Fruit fly (Drosophila melanogaster): ENCODE data around the gene Bet5.

The Bet5 gene

DNA sequence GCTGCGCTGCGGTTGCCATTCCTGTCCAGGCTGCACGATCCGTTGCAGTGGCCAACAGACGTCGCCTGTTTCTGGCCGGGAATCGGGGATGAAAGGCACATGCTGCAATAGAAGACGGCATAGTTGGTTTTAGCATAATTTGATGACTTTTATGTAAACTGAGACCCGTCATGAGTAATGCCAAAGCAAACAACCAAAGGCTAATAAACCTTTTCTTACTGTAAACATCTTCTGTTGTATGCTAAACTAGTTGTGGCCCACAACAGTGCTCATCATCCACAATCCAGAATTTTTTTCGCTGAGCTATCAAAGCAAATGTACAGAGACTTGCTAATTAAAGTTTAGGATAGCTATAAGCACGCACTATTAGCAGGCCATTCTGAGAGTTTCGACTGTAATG, 18.8 kb downstream of the Bet5 start:
- no peak for TF ChIP-seq lz (GFP tag; optimal IDR thresholded peaks at IDR 0.05)
- peak; percentile 85 for TF ChIP-seq fkh (GFP tag; optimal IDR thresholded peaks at IDR 0.05)

DNA sequence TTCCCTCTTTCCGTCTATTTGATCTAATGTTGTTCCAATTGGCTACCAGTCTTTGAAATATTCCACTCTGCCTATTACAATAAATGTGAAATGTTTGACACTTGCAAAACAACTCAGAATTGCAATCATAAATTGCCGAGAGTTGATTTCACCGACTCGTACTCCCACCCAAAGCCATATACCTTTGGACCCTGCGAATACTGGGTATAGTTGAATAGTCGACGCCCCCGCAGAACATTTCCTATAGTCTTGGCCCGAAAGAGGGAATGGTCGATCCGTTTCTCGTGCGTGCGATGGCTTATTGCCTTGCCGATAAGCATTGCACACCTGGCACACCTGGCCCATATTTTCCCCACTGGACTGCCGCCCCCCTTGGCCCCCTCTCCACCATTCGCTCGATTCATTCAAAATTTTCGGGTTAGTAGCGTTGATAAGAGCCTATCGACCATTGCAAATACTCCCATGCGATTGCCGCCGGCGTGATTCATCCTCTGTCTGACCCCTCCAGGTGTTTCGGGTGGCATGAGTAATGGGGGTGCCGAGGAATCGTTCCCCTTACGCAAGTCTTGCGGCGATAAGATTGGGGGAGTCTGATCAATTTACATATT, 20.2 kb downstream of the Bet5 start:
- no peak for TF ChIP-seq esn (GFP tag; optimal IDR thresholded peaks at IDR 0.05)
- TF ChIP-seq CG3032 (tag; optimal IDR thresholded peaks at IDR 0.05): no peak
- no peak for TF ChIP-seq Ets21C (GFP tag; optimal IDR thresholded peaks at IDR 0.05)
- no peak for TF ChIP-seq Hr39 (GFP tag; optimal IDR thresholded peaks at IDR 0.05)
- TF ChIP-seq vri (GFP tag; optimal IDR thresholded peaks at IDR 0.05): peak; percentile 91
- no peak for TF ChIP-seq CG6808 (GFP tag; optimal IDR thresholded peaks at IDR 0.05)
- TF ChIP-seq salr (GFP tag; optimal IDR thresholded peaks at IDR 0.05): no peak
- TF ChIP-seq Eip78C (GFP tag): peak; percentile 5
- TF ChIP-seq CG6276 (GFP tag; optimal IDR thresholded peaks at IDR 0.05): no peak
- no peak for TF ChIP-seq dsx (GFP tag; optimal IDR thresholded peaks at IDR 0.05; ENCODE audit: poor library complexity, severe bottlenecking)
- TF ChIP-seq pdm3 (GFP tag; optimal IDR thresholded peaks at IDR 0.05): no peak
- no peak for TF ChIP-seq CG11762 (GFP tag; optimal IDR thresholded peaks at IDR 0.05; ENCODE audit: insufficient read depth)
- no peak for TF ChIP-seq CG6854 (GFP tag; optimal IDR thresholded peaks at IDR 0.05)
- no peak for TF ChIP-seq fd59A (GFP tag; optimal IDR thresholded peaks at IDR 0.05)
- no peak for TF ChIP-seq CG1621 (tag; optimal IDR thresholded peaks at IDR 0.05)
- no peak for TF ChIP-seq Gug (GFP tag; IDR thresholded peaks at IDR 0.05)
- no peak for TF ChIP-seq lz (GFP tag; optimal IDR thresholded peaks at IDR 0.05)
- TF ChIP-seq dac (GFP tag; optimal IDR thresholded peaks at IDR 0.05): no peak
- TF ChIP-seq CG32006 (GFP tag; optimal IDR thresholded peaks at IDR 0.05): no peak
- TF ChIP-seq Blimp-1 (GFP tag; optimal IDR thresholded peaks at IDR 0.05): no peak
- no peak for TF ChIP-seq CG16779 (tag; optimal IDR thresholded peaks at IDR 0.05)
- TF ChIP-seq fkh (GFP tag; optimal IDR thresholded peaks at IDR 0.05): peak; percentile 5
- TF ChIP-seq net (GFP tag; optimal IDR thresholded peaks at IDR 0.05): no peak
- TF ChIP-seq Hr4 (GFP tag; optimal IDR thresholded peaks at IDR 0.05): no peak

DNA sequence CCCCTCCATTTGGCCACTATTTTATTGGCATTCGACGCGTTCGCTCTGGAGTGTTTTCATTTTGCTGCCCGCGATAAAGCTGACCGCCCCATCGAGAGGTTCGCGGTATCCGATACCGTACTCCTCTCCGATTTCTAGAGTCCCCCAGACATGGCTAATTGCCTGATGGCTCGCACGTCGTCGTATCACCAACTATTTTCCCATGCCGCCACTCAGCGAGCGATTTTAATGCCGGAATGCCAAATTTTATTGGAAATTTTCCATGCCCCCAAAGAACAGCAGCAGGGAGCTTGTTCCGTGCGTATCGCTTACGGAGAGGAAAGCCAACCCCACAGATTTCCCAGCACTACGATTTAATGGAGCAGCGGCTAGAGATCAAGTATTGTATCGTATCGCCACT, 21.0 kb downstream of the Bet5 start:
- TF ChIP-seq eg (GFP tag; IDR thresholded peaks at IDR 0.05) (no peak), Eip93F (GFP tag; optimal IDR thresholded peaks at IDR 0.05) (no peak), CG6854 (GFP tag; optimal IDR thresholded peaks at IDR 0.05) (no peak), CG6792 (GFP tag; optimal IDR thresholded peaks at IDR 0.05) (no peak), Hr39 (GFP tag; optimal IDR thresholded peaks at IDR 0.05) (no peak), CG11762 (GFP tag; optimal IDR thresholded peaks at IDR 0.05; ENCODE audit: insufficient read depth) (no peak), CG6276 (GFP tag; optimal IDR thresholded peaks at IDR 0.05) (no peak), fkh (GFP tag; optimal IDR thresholded peaks at IDR 0.05) (no peak), Eip75B (GFP tag; optimal IDR thresholded peaks at IDR 0.05) (no peak), CG8119 (GFP tag; IDR thresholded peaks at IDR 0.05) (no peak), salr (GFP tag; optimal IDR thresholded peaks at IDR 0.05) (no peak), lz (GFP tag; optimal IDR thresholded peaks at IDR 0.05) (no peak), Ets21C (GFP tag; optimal IDR thresholded peaks at IDR 0.05) (no peak), dsx (GFP tag; optimal IDR thresholded peaks at IDR 0.05; ENCODE audit: poor library complexity, severe bottlenecking) (no peak)

DNA sequence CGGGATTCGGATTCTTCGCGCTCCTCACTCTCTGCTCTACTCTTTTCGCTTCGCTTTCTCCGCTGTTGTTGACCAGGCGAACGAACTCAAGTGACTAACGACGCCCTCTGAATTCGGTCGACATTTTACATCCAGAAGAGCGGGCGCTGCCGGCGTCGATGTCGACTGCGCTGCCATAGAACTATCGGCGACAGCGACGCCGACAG, 22.8 kb downstream of the Bet5 start, which contains the start of gene CG9743:
Gene CG9743 (minus strand): TSS at position 101 of the 206 bp plus-strand sequence.
- TF ChIP-seq CG6792 (GFP tag; optimal IDR thresholded peaks at IDR 0.05) (no peak), CG11762 (GFP tag; optimal IDR thresholded peaks at IDR 0.05; ENCODE audit: insufficient read depth) (no peak), CG3919 (GFP tag; optimal IDR thresholded peaks at IDR 0.05) (no peak), Eip75B (GFP tag; optimal IDR thresholded peaks at IDR 0.05) (no peak), Hr4 (GFP tag; optimal IDR thresholded peaks at IDR 0.05) (no peak), svp (GFP tag) (no peak), cyc (GFP tag; optimal IDR thresholded peaks at IDR 0.05) (no peak), CG34406 (GFP tag; optimal IDR thresholded peaks at IDR 0.05) (no peak), CG31627 (GFP tag; optimal IDR thresholded peaks at IDR 0.05) (no peak), vri (GFP tag; optimal IDR thresholded peaks at IDR 0.05) (no peak), CG11294 (GFP tag; IDR thresholded peaks at IDR 0.05) (no peak), Smox (GFP tag; optimal IDR thresholded peaks at IDR 0.05) (no peak)
